Worm (Caenorhabditis elegans): ENCODE results near the gene T19D7.6.

DNA sequence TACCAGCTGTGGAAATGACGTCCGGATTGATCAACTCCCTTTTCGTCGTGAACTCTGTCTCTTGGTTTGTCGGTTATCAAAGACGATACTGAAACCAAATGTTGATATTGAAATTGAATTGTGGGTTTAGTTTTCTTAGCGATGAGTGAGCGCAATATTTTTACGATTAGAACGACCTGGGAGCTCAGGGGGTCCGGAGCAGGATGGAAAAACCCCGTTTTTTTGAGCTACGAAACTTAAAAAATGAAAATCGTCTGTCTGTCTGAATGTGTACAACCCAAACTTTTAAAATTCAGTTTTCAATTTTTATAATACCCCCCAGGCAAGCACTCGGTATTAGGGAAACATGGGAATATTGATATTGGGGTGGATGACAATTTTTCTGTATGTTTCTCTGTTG is 27.8 kb downstream of the T19D7.6 start:
- TF ChIP-seq mdl-1 (tag; optimal IDR thresholded peaks at IDR 0.05) (no peak), ama-1 (optimal IDR thresholded peaks at IDR 0.05) (no peak), unc-62 (GFP tag; optimal IDR thresholded peaks at IDR 0.05) (no peak), nhr-237 (tag; optimal IDR thresholded peaks at IDR 0.05) (no peak)

All from whole organism, L3 larva.